Fruit fly (Drosophila melanogaster): Measurements from ENCODE around the gene Cad96Ca.

The Cad96Ca gene

DNA sequence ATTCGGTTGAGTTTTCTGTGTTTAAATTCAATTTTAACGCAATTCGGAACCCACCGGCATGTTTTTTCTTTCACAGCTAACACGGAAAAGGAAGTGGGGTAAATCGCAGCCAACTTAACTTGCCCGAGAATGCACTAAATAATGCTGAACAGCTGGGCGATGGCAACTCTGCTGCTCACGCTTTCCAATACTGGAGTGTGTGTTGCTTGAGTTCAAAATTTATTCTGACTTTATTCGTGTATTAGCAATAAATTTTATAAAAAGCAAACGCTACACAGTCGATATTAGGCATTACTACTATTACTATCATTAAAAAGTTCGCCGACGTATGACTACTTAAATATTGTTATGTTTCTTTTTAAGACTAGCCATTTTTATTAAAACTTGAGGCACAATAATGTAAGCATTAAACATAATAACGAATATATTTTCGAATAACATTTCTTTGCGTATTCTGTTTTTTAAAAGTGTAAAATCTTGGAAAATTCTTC is 39.3 kb upstream of the Cad96Ca start, which contains the start of the genes RpS27 and Nup37 (continued):
- TF ChIP-seq CG6163 (GFP tag; IDR thresholded peaks at IDR 0.05) (peak; percentile 96), achi (GFP tag; optimal IDR thresholded peaks at IDR 0.05) (peak; percentile 93), Hr4 (GFP tag; optimal IDR thresholded peaks at IDR 0.05) (no peak), Sox102F (GFP tag; optimal IDR thresholded peaks at IDR 0.05) (peak; percentile 95), cyc (GFP tag; optimal IDR thresholded peaks at IDR 0.05) (peak; percentile 98), Ets21C (GFP tag; optimal IDR thresholded peaks at IDR 0.05) (peak; percentile 89), acj6 (GFP tag; optimal IDR thresholded peaks at IDR 0.05) (peak; percentile 92), svp (GFP tag) (no peak), topi (GFP tag; optimal IDR thresholded peaks at IDR 0.05) (peak; percentile 95), CG1621 (tag; optimal IDR thresholded peaks at IDR 0.05) (peak; percentile 90), Eip78C (GFP tag) (peak; percentile 97), net (GFP tag; optimal IDR thresholded peaks at IDR 0.05) (peak; percentile 96), CG11902 (GFP tag; optimal IDR thresholded peaks at IDR 0.05) (peak; percentile 93), CG11762 (GFP tag; optimal IDR thresholded peaks at IDR 0.05; ENCODE audit: insufficient read depth) (peak; percentile 88), CG34406 (GFP tag; optimal IDR thresholded peaks at IDR 0.05) (peak; percentile 92), Sox15 (GFP tag; optimal IDR thresholded peaks at IDR 0.05) (peak; percentile 92), CG6854 (GFP tag; optimal IDR thresholded peaks at IDR 0.05) (peak; percentile 98), CG8319 (GFP tag; optimal IDR thresholded peaks at IDR 0.05) (peak; percentile 95), Hr38 (GFP tag; optimal IDR thresholded peaks at IDR 0.05) (no peak), OdsH (GFP tag; optimal IDR thresholded peaks at IDR 0.05) (peak; percentile 92), esn (GFP tag; optimal IDR thresholded peaks at IDR 0.05) (peak; percentile 98), CG10631 (GFP tag; optimal IDR thresholded peaks at IDR 0.05) (peak; percentile 88), Hr39 (GFP tag; optimal IDR thresholded peaks at IDR 0.05) (peak; percentile 97), fd85E (GFP tag; optimal IDR thresholded peaks at IDR 0.05) (peak; percentile 89), Eip93F (GFP tag; optimal IDR thresholded peaks at IDR 0.05) (no peak), dac (GFP tag; optimal IDR thresholded peaks at IDR 0.05) (peak; percentile 91), CG6808 (GFP tag; optimal IDR thresholded peaks at IDR 0.05) (peak; percentile 90), Ets96B (tag; optimal IDR thresholded peaks at IDR 0.05) (peak; percentile 70), lz (GFP tag; optimal IDR thresholded peaks at IDR 0.05) (peak; percentile 98)

DNA sequence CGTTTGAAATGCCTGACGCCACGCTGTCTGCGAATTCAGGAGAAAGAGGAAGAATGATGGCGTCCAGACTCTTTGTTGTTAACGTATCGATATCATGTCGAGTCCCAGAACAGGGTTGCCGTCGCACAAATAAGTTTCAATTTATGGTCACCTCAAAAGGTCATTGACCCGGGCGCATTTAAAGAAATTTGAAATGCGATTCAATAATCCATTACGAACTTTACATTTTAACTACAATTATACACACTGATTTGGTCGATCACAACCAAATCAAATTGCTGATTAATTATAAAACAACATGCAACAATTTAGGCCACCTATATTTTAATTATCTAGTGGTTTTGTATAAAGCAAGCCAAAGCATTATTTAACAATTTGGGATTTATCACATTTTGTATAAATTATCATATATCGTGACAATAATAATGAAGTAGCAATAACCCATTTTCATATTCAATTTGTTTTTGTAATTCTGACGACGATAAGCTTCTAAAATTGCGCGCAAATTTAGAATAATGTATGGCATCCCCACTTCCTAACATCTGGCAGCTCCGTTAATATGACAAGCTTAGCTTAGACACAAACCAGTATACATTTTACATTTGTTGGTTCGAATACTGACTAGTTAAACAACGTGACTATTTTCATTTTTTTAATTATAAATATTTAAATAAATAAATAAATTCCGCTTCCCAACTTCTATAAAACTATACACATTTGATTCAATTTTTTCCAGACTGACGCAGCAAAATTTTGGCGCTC is 37.1 kb upstream of the Cad96Ca start, which contains the start of gene bam:
TSS of gene bam (minus strand) at position 58 of the 762 bp plus-strand sequence.
- peak; percentile 11 for TF ChIP-seq fkh (GFP tag; optimal IDR thresholded peaks at IDR 0.05)
- no peak for TF ChIP-seq Hr38 (GFP tag; optimal IDR thresholded peaks at IDR 0.05)
- peak; percentile 75 for TF ChIP-seq svp (GFP tag)

DNA sequence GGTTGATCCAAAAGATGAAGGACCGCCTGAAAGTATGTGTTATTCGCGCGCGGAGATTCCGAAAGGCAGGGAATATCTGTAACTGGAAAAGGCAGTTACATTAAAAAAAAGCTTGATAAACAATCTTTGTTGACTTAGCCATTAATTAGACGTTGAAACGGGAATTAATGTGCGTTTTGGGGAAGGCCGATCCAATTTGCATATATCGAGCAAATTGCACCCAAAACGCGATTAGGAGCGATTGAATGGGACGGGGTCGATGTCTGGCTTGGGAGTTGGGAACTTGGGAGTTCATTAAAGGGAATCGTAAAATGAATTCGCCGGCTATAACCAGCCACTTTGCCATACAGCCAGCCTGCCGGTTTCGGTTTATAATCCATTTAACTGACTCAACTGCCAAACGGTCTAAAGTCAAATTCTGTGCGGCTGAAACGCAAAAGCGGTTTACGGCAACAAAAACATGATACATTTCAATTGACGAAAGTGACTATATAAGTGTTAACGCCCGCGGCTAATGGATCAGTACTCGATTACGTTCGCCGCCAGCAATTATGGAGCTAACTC is 33.5 kb upstream of the Cad96Ca start, which contains the start of gene CG11854:
TSS of gene CG11854 (plus strand) at position 514 of the 564 bp plus-strand sequence.
- no peak for TF ChIP-seq Gug (GFP tag; IDR thresholded peaks at IDR 0.05)
- no peak for TF ChIP-seq CG4318 (GFP tag; optimal IDR thresholded peaks at IDR 0.05)
- TF ChIP-seq Eip75B (GFP tag; optimal IDR thresholded peaks at IDR 0.05), result no peak
- TF ChIP-seq acj6 (GFP tag; optimal IDR thresholded peaks at IDR 0.05), result no peak
- TF ChIP-seq dac (GFP tag; optimal IDR thresholded peaks at IDR 0.05), result no peak
- TF ChIP-seq CG6854 (GFP tag; optimal IDR thresholded peaks at IDR 0.05), result no peak
- TF ChIP-seq CG16779 (tag; optimal IDR thresholded peaks at IDR 0.05), result no peak
- TF ChIP-seq CG3919 (GFP tag; optimal IDR thresholded peaks at IDR 0.05), result no peak
- TF ChIP-seq esn (GFP tag; optimal IDR thresholded peaks at IDR 0.05), result no peak
- TF ChIP-seq CG31627 (GFP tag; optimal IDR thresholded peaks at IDR 0.05), result no peak
- TF ChIP-seq ss (GFP tag; optimal IDR thresholded peaks at IDR 0.05), result no peak
- TF ChIP-seq topi (GFP tag; optimal IDR thresholded peaks at IDR 0.05), result no peak
- no peak for TF ChIP-seq Sox15 (GFP tag; optimal IDR thresholded peaks at IDR 0.05)
- no peak for TF ChIP-seq Eip93F (GFP tag; optimal IDR thresholded peaks at IDR 0.05)
